Fruit fly (Drosophila melanogaster): ENCODE measurements around the gene Pop1.

- TF ChIP-seq Sin3A (optimal IDR thresholded peaks at IDR 0.05) (no peak), psq (optimal IDR thresholded peaks at IDR 0.05) (no peak), h (optimal IDR thresholded peaks at IDR 0.05) (no peak), Myc (optimal IDR thresholded peaks at IDR 0.05) (no peak)
Observed at dm6 chrX:5639083-5639482, 16.6 kb downstream of the Pop1 start.
